Worm (Caenorhabditis elegans) whole organism, L2 larva: ENCODE results near the gene C49C3.8.

Source experiments
- lin-13 ChIP-seq: fragments of 150-350 bp; optimal IDR thresholded peaks from 2 replicates; lab custom pipeline; 2014; ENCODE audit warnings: missing biosample characterization, missing genetic modification reagents, missing genetic modification characterization
- nhr-12 ChIP-seq: fragments of 150-350 bp; optimal IDR thresholded peaks from 2 replicates; lab custom pipeline; 2014; ENCODE audit warnings: missing biosample characterization, missing genetic modification characterization
- nhr-21 ChIP-seq: fragments of 150-350 bp; optimal IDR thresholded peaks from 2 replicates; lab custom pipeline; 2014; ENCODE audit warnings: missing biosample characterization, missing genetic modification characterization
- nhr-25 ChIP-seq: fragments of 150-350 bp; sonication (generic microtip); optimal IDR thresholded peaks from 3 replicates; lab custom pipeline; 2014; ENCODE audit warnings: missing biosample characterization, missing genetic modification characterization
- unc-39 ChIP-seq: fragments of 150-350 bp; optimal IDR thresholded peaks from 2 replicates; lab custom pipeline; 2014; ENCODE audit warnings: missing biosample characterization, missing genetic modification characterization

DNA sequence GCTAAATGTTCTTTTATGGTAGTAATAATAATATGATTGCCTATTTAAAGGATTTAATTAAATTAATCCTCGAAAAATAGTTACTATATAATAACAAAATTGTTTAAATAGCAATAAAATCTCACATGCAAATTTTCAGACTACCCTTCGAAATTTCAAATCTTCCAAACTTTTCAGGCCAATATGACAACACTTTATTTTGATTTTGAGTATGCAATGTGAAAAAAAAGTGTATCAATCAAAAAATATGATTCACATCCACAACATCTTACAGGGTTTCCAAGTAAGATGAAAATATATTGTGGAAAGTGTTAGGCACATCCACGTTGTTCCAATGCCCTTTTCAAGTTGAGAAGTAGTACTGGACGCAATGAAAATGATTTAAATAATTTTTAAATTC, 23.2 kb upstream of the C49C3.8 start, which contains the start of gene snf-9:
- TF ChIP-seq nhr-21 (tag; lab: Kevin White, UChicago) (no peak), nhr-12 (tag; lab: Kevin White, UChicago) (no peak), nhr-25 (tag; lab: Kevin White, UChicago) (no peak), unc-39 (tag; lab: Kevin White, UChicago) (no peak), lin-13 (GFP tag; lab: Kevin White, UChicago) (no peak)
